Worm (Caenorhabditis elegans) whole organism, L3 larva: ENCODE measurements around the gene C28H8.7.

ENCODE experiments used
- R02D3.7 ChIP-seq: fragments of 150-350 bp; optimal IDR thresholded peaks from 2 replicates; lab custom pipeline; 2014; ENCODE audit warnings: missing biosample characterization, missing genetic modification characterization
- ZK546.5 ChIP-seq: sonication (generic microtip); optimal IDR thresholded peaks from 2 replicates; lab custom pipeline; 2017; ENCODE audit warnings: missing biosample characterization, missing genetic modification characterization
- aly-2 ChIP-seq: fragments of 150-350 bp; optimal IDR thresholded peaks from 2 replicates; lab custom pipeline; 2014; ENCODE audit warnings: missing biosample characterization, missing genetic modification characterization
- ama-1 ChIP-seq: fragments of 150-350 bp; optimal IDR thresholded peaks from 2 replicates; lab custom pipeline; 2018
- ceh-16 ChIP-seq: sonication (generic microtip); optimal IDR thresholded peaks from 2 replicates; lab custom pipeline; 2017; ENCODE audit warnings: missing biosample characterization, missing genetic modification characterization
- egl-27 ChIP-seq: sonication (generic microtip); optimal IDR thresholded peaks from 4 replicates; lab custom pipeline; 2017; ENCODE audit warnings: missing biosample characterization, missing genetic modification reagents, missing genetic modification characterization
- elt-1 ChIP-seq: fragments of 150-350 bp; optimal IDR thresholded peaks from 2 replicates; lab custom pipeline; 2014; ENCODE audit warnings: missing biosample characterization, missing genetic modification characterization
- elt-2 ChIP-seq: sonication (generic microtip); optimal IDR thresholded peaks from 2 replicates; lab custom pipeline; 2016; ENCODE audit warnings: missing genetic modification reagents, mild to moderate bottlenecking, missing genetic modification characterization, missing compliant biosample characterization
- elt-3 ChIP-seq, 3 experiments: fragments of 150-350 bp in 1 of 3; sonication (generic microtip) in 2 of 3; optimal IDR thresholded peaks; 2 replicates in 2 of 3; 4 replicates in 1 of 3; lab custom pipeline; 2014 to 2017; ENCODE audit warnings: missing biosample characterization in 3 of 3, missing genetic modification characterization in 3 of 3
- fkh-10 ChIP-seq: sonication (generic microtip); optimal IDR thresholded peaks from 2 replicates; lab custom pipeline; 2017; ENCODE audit warnings: missing biosample characterization, missing genetic modification reagents, missing genetic modification characterization
- fkh-2 ChIP-seq: fragments of 150-350 bp; optimal IDR thresholded peaks from 2 replicates; lab custom pipeline; 2014; ENCODE audit warnings: missing biosample characterization, missing genetic modification reagents, missing genetic modification characterization
- fos-1 ChIP-seq: fragments of 150-350 bp; optimal IDR thresholded peaks from 2 replicates; lab custom pipeline; 2014; ENCODE audit warnings: missing biosample characterization, missing genetic modification characterization
- hmg-11 ChIP-seq: sonication (generic microtip); optimal IDR thresholded peaks from 2 replicates; lab custom pipeline; 2016; ENCODE audit warnings: missing genetic modification characterization, missing compliant biosample characterization
- lin-15B ChIP-seq: fragments of 150-350 bp; optimal IDR thresholded peaks from 2 replicates; lab custom pipeline; 2014; ENCODE audit warnings: missing biosample characterization, missing genetic modification characterization
- lin-39 ChIP-seq: fragments of 150-350 bp; optimal IDR thresholded peaks from 2 replicates; lab custom pipeline; 2018; ENCODE audit warnings: missing biosample characterization, missing genetic modification reagents, missing genetic modification characterization
- mdl-1 ChIP-seq: fragments of 150-350 bp; optimal IDR thresholded peaks from 2 replicates; lab custom pipeline; 2014; ENCODE audit warnings: missing biosample characterization, missing genetic modification characterization
- mml-1 ChIP-seq: fragments of 150-350 bp; sonication (generic microtip); optimal IDR thresholded peaks from 3 replicates; lab custom pipeline; 2014; ENCODE audit warnings: missing biosample characterization, missing genetic modification characterization
- nfya-1 ChIP-seq: sonication (generic microtip); optimal IDR thresholded peaks from 2 replicates; lab custom pipeline; 2017; ENCODE audit warnings: missing genetic modification characterization, mild to moderate bottlenecking, missing compliant biosample characterization, antibody characterized with exemption, moderate library complexity; ENCODE audit not compliant: insufficient read depth
- nhr-11 ChIP-seq: fragments of 150-350 bp; optimal IDR thresholded peaks from 2 replicates; lab custom pipeline; 2014; ENCODE audit warnings: missing biosample characterization, missing genetic modification characterization
- nhr-23 ChIP-seq: fragments of 150-350 bp; optimal IDR thresholded peaks from 2 replicates; lab custom pipeline; 2014; ENCODE audit warnings: missing biosample characterization, missing genetic modification reagents, missing genetic modification characterization
- nhr-28 ChIP-seq: fragments of 150-350 bp; optimal IDR thresholded peaks from 2 replicates; lab custom pipeline; 2014; ENCODE audit warnings: missing biosample characterization, missing genetic modification characterization
- nhr-43 ChIP-seq: sonication (generic microtip); optimal IDR thresholded peaks from 2 replicates; lab custom pipeline; 2016; ENCODE audit warnings: mild to moderate bottlenecking, missing genetic modification characterization, missing compliant biosample characterization; ENCODE audit not compliant: poor library complexity, severe bottlenecking
- nhr-76 ChIP-seq: fragments of 150-350 bp; sonication (generic microtip); optimal IDR thresholded peaks from 5 replicates; lab custom pipeline; 2014; ENCODE audit warnings: missing biosample characterization, missing genetic modification characterization
- pha-4 ChIP-seq: fragments of 150-350 bp; optimal IDR thresholded peaks from 2 replicates; lab custom pipeline; 2014; ENCODE audit warnings: missing biosample characterization, missing genetic modification reagents, missing genetic modification characterization
- pqm-1 ChIP-seq: fragments of 150-350 bp; optimal IDR thresholded peaks from 2 replicates; lab custom pipeline; 2017; ENCODE audit warnings: missing biosample characterization, missing genetic modification characterization, inconsistent platforms
- skn-1 ChIP-seq: fragments of 150-350 bp; optimal IDR thresholded peaks from 2 replicates; lab custom pipeline; 2014; ENCODE audit warnings: missing biosample characterization, missing genetic modification characterization
- snpc-4 ChIP-seq: fragments of 150-350 bp; optimal IDR thresholded peaks from 2 replicates; lab custom pipeline; 2014; ENCODE audit warnings: missing biosample characterization, missing genetic modification characterization
- tbx-2 ChIP-seq: sonication (generic microtip); optimal IDR thresholded peaks from 2 replicates; lab custom pipeline; 2016; ENCODE audit warnings: mild to moderate bottlenecking, missing genetic modification characterization, missing compliant biosample characterization
- unc-62 ChIP-seq: fragments of 150-350 bp; sonication (generic microtip); optimal IDR thresholded peaks from 4 replicates; lab custom pipeline; 2014; ENCODE audit warnings: missing biosample characterization, missing genetic modification reagents, missing genetic modification characterization
- zag-1 ChIP-seq: fragments of 150-350 bp; optimal IDR thresholded peaks from 2 replicates; lab custom pipeline; 2014; ENCODE audit warnings: missing biosample characterization, missing genetic modification characterization
- ztf-11 ChIP-seq: fragments of 150-350 bp; optimal IDR thresholded peaks from 2 replicates; lab custom pipeline; 2014; ENCODE audit warnings: missing biosample characterization, missing genetic modification characterization
- ztf-4 ChIP-seq: fragments of 150-350 bp; optimal IDR thresholded peaks from 2 replicates; lab custom pipeline; 2014; ENCODE audit warnings: missing biosample characterization, missing genetic modification characterization

The C28H8.7 gene

ce11 chrIII:5855637-5856179 is 31.1 kb downstream of the C28H8.7 start, which contains the start of the genes cct-6 and alh-9 (continued):
- TF ChIP-seq nfya-1 (tag; lab: Kevin White, UChicago): peak; percentile 89
- TF ChIP-seq aly-2 (tag; lab: Kevin White, UChicago): no peak
- peak; percentile 82 for TF ChIP-seq ama-1 (lab: Kevin White, UChicago)
- TF ChIP-seq nhr-28 (tag; lab: Kevin White, UChicago): no peak
- TF ChIP-seq fos-1: no peak
- peak; percentile 48 for TF ChIP-seq pqm-1 (tag; lab: Kevin White, UChicago)
- TF ChIP-seq ztf-11 (tag; lab: Kevin White, UChicago): no peak
- TF ChIP-seq hmg-11 (tag; lab: Kevin White, UChicago): peak; percentile 33
- TF ChIP-seq ceh-16 (tag; lab: Kevin White, UChicago): no peak

ce11 chrIII:5853240-5853639 is 33.6 kb downstream of the C28H8.7 start, which contains the start of gene ddx-23:
Gene ddx-23 (minus strand): TSS chrIII:5853269.
- peak; percentile 26 for TF ChIP-seq tbx-2
- TF ChIP-seq fkh-10 (GFP tag; lab: Kevin White, UChicago): no peak
- peak; percentile 35 for TF ChIP-seq nfya-1 (tag; lab: Kevin White, UChicago)
- TF ChIP-seq ztf-4: no peak
- TF ChIP-seq nhr-76 (tag; lab: Kevin White, UChicago): no peak
- TF ChIP-seq nhr-23 (tag; lab: Kevin White, UChicago): no peak
- no peak for TF ChIP-seq unc-62 (GFP tag; lab: Kevin White, UChicago)
- no peak for TF ChIP-seq fkh-2 (tag; lab: Kevin White, UChicago)
- peak; percentile 30 for TF ChIP-seq nhr-43 (tag; lab: Kevin White, UChicago)
- TF ChIP-seq ama-1 (lab: Kevin White, UChicago): peak; percentile 79
- peak; percentile 0 for TF ChIP-seq lin-15B (tag; lab: Kevin White, UChicago)
- TF ChIP-seq elt-2 (tag; lab: Kevin White, UChicago): peak; percentile 38
- TF ChIP-seq aly-2 (tag; lab: Kevin White, UChicago): no peak
- no peak for TF ChIP-seq R02D3.7 (tag; lab: Kevin White, UChicago)
- peak; percentile 45 for TF ChIP-seq pha-4 (tag; lab: Kevin White, UChicago)
- no peak for TF ChIP-seq mml-1 (tag; lab: Kevin White, UChicago)

- TF ChIP-seq nfya-1 (tag; lab: Kevin White, UChicago): peak; percentile 46
- no peak for TF ChIP-seq ZK546.5
- peak; percentile 74 for TF ChIP-seq fkh-10 (GFP tag; lab: Kevin White, UChicago)
- no peak for TF ChIP-seq unc-62 (GFP tag; lab: Kevin White, UChicago)
- no peak for TF ChIP-seq zag-1 (tag; lab: Kevin White, UChicago)
- TF ChIP-seq, all 47 proteins: peak for 2
Measured at ce11 chrIII:5846412-5846811, 40.4 kb downstream of the C28H8.7 start.

ce11 chrIII:5845483-5845882 is 41.3 kb downstream of the C28H8.7 start:
- TF ChIP-seq hmg-11 (tag; lab: Kevin White, UChicago) (peak; percentile 76), R02D3.7 (tag; lab: Kevin White, UChicago) (no peak), unc-62 (GFP tag; lab: Kevin White, UChicago) (peak; percentile 35), lin-15B (tag; lab: Kevin White, UChicago) (peak; percentile 4), skn-1 (peak; percentile 12), fkh-10 (GFP tag; lab: Kevin White, UChicago) (peak; percentile 88), mdl-1 (tag; lab: Kevin White, UChicago) (peak; percentile 85), elt-1 (tag; lab: Kevin White, UChicago) (peak; percentile 15), ztf-4 (no peak), elt-3 (tag; optimal IDR thresholded peaks at IDR 0.05; lab: Kevin White, UChicago) (no peak), zag-1 (tag; lab: Kevin White, UChicago) (peak; percentile 61), nfya-1 (tag; lab: Kevin White, UChicago) (peak; percentile 85), snpc-4 (peak; percentile 2), lin-39 (peak; percentile 74), nhr-11 (tag; lab: Kevin White, UChicago) (peak; percentile 56)

ce11 chrIII:5843662-5844061 is 43.1 kb downstream of the C28H8.7 start:
- peak; percentile 21 for TF ChIP-seq lin-39
- peak; percentile 71 for TF ChIP-seq pha-4 (tag; lab: Kevin White, UChicago)
- no peak for TF ChIP-seq egl-27 (tag; lab: Kevin White, UChicago)
